Worm (Caenorhabditis elegans) whole organism, midembryonic: Measurements from ENCODE around the gene C53A5.16.

ENCODE experiments used
- flt-1 ChIP-seq: fragments of 200-800 bp; sonication (Bioruptor generic); IDR thresholded peaks from 2 replicates; pipeline ENCODE4 v1.3.6; 2022; ENCODE audit warnings: missing genetic modification characterization, missing compliant biosample characterization
- med-1 ChIP-seq: sonication (generic microtip); optimal IDR thresholded peaks from 2 replicates; lab custom pipeline; 2017; ENCODE audit warnings: missing genetic modification characterization, mild to moderate bottlenecking, missing compliant biosample characterization, antibody characterized with exemption, missing genetic modification reagents; ENCODE audit not compliant: insufficient read depth
- ref-1 ChIP-seq: fragments of 200-800 bp; sonication (Bioruptor generic); conservative IDR thresholded peaks from 2 replicates; pipeline ENCODE4 v1.3.6; 2022; ENCODE audit warnings: missing genetic modification reagents, missing genetic modification characterization, missing compliant biosample characterization
- ztf-29 ChIP-seq: fragments of 200-800 bp; sonication (Bioruptor generic); IDR thresholded peaks from 2 replicates; pipeline ENCODE4 v1.3.6; 2022; ENCODE audit warnings: missing genetic modification reagents, missing genetic modification characterization, missing compliant biosample characterization

ce11 chrV:14504120-14504519, 18.3 kb downstream of the C53A5.16 start:
- TF ChIP-seq flt-1 (GFP tag; lab: Robert Waterston, UW) (no peak), med-1 (GFP tag; lab: Kevin White, UChicago) (no peak), ref-1 (no peak), ztf-29 (GFP tag; lab: Robert Waterston, UW) (no peak)
